Fruit fly (Drosophila melanogaster) whole organism, embryonic: ENCODE measurements around the gene Hpr1.

Experiments used
- CG10274 ChIP-seq: fragments of 200-800 bp; sonication (Bioruptor generic); optimal IDR thresholded peaks from 3 replicates; lab custom pipeline; 2017; ENCODE audit warnings: missing biosample characterization, mild to moderate bottlenecking, missing genetic modification characterization
- CG11085 ChIP-seq: fragments of 200-800 bp; sonication (Bioruptor generic); IDR thresholded peaks from 2 replicates; pipeline ENCODE4 v1.3.6; 2022; ENCODE audit warnings: missing biosample characterization, missing genetic modification characterization
- CG11723 ChIP-seq: fragments of 200-800 bp; sonication (Bioruptor generic); optimal IDR thresholded peaks from 2 replicates; lab custom pipeline; 2017; ENCODE audit warnings: missing biosample characterization, mild to moderate bottlenecking, missing genetic modification characterization
- CG14710 ChIP-seq: fragments of 200-800 bp; sonication (Bioruptor generic); optimal IDR thresholded peaks from 3 replicates; lab custom pipeline; 2019; ENCODE audit warnings: missing biosample characterization, mild to moderate bottlenecking, missing genetic modification characterization, moderate library complexity
- CG1602 ChIP-seq: fragments of 200-800 bp; sonication (Bioruptor generic); optimal IDR thresholded peaks from 3 replicates; lab custom pipeline; 2016; ENCODE audit warnings: missing biosample characterization, missing genetic modification characterization
- CG16779 ChIP-seq: fragments of 200-800 bp; sonication (Bioruptor generic); IDR thresholded peaks from 2 replicates; pipeline ENCODE4 v1.3.6; 2022; ENCODE audit warnings: missing biosample characterization, missing genetic modification characterization
- CG16863 ChIP-seq: fragments of 200-800 bp; sonication (Bioruptor generic); optimal IDR thresholded peaks from 3 replicates; lab custom pipeline; 2016; ENCODE audit warnings: missing biosample characterization, missing genetic modification characterization
- CG17328 ChIP-seq: fragments of 200-800 bp; sonication (Bioruptor generic); IDR thresholded peaks from 2 replicates; pipeline ENCODE4 v1.3.6; 2022; ENCODE audit warnings: missing biosample characterization, missing genetic modification characterization
- CG17802 ChIP-seq: fragments of 200-800 bp; sonication (Bioruptor generic); optimal IDR thresholded peaks from 2 replicates; lab custom pipeline; 2018; ENCODE audit warnings: missing biosample characterization, mild to moderate bottlenecking, missing genetic modification characterization, moderate library complexity
- CG18011 ChIP-seq: fragments of 200-800 bp; sonication (Bioruptor generic); optimal IDR thresholded peaks from 2 replicates; lab custom pipeline; 2017; ENCODE audit warnings: missing biosample characterization, missing genetic modification characterization, mild to moderate bottlenecking, moderate library complexity, missing genotype
- CG18476 ChIP-seq: fragments of 200-800 bp; sonication (Bioruptor generic); optimal IDR thresholded peaks from 2 replicates; lab custom pipeline; 2016; ENCODE audit warnings: missing biosample characterization, mild to moderate bottlenecking, missing genetic modification characterization
- CG3281 ChIP-seq: fragments of 200-800 bp; sonication (Bioruptor generic); optimal IDR thresholded peaks from 3 replicates; lab custom pipeline; 2017; ENCODE audit warnings: missing biosample characterization, mild to moderate bottlenecking, missing genetic modification characterization
- CG34224 ChIP-seq: fragments of 200-800 bp; sonication (Bioruptor generic); IDR thresholded peaks from 3 replicates; pipeline ENCODE4 v1.3.6; 2022; ENCODE audit warnings: missing biosample characterization, missing genetic modification characterization; ENCODE audit not compliant: partially characterized antibody
- CG3726 ChIP-seq: fragments of 200-800 bp; sonication (Bioruptor generic); IDR thresholded peaks from 3 replicates; pipeline ENCODE4, ENCODE4 v1.3.6; 2022; ENCODE audit warnings: missing biosample characterization, missing genetic modification characterization
- CG3838 ChIP-seq: fragments of 200-800 bp; sonication (Bioruptor generic); optimal IDR thresholded peaks from 3 replicates; lab custom pipeline; 2016; ENCODE audit warnings: missing biosample characterization, missing genetic modification characterization
- CG6791 ChIP-seq: fragments of 200-800 bp; sonication (Bioruptor generic); IDR thresholded peaks from 3 replicates; pipeline ENCODE4 v1.3.6; 2022; ENCODE audit warnings: missing biosample characterization, missing genetic modification characterization; ENCODE audit not compliant: partially characterized antibody
- CG7786 ChIP-seq: fragments of 200-800 bp; sonication (Bioruptor generic); optimal IDR thresholded peaks from 2 replicates; lab custom pipeline; 2016; ENCODE audit warnings: missing biosample characterization, missing genetic modification characterization
- CG7839 ChIP-seq: fragments of 200-800 bp; sonication (Bioruptor generic); optimal IDR thresholded peaks from 3 replicates; lab custom pipeline; 2018; ENCODE audit warnings: missing biosample characterization, mild to moderate bottlenecking, missing genetic modification characterization, moderate library complexity
- CG7928 ChIP-seq: fragments of 200-800 bp; sonication (Bioruptor generic); optimal IDR thresholded peaks from 2 replicates; lab custom pipeline; 2017; ENCODE audit warnings: missing biosample characterization, mild to moderate bottlenecking, missing genetic modification characterization
- CG7987 ChIP-seq: fragments of 200-800 bp; sonication (Bioruptor generic); optimal IDR thresholded peaks from 2 replicates; lab custom pipeline; 2018; ENCODE audit warnings: missing biosample characterization, mild to moderate bottlenecking, missing genetic modification characterization, moderate library complexity
- CG9876 ChIP-seq: fragments of 200-800 bp; sonication (Bioruptor generic); optimal IDR thresholded peaks from 2 replicates; lab custom pipeline; 2016; ENCODE audit warnings: missing biosample characterization, missing genetic modification characterization
- CG9932 ChIP-seq: fragments of 200-800 bp; sonication (Bioruptor generic); IDR thresholded peaks from 2 replicates; pipeline ENCODE4 v1.3.6; 2022; ENCODE audit warnings: missing biosample characterization, missing genetic modification characterization
- CTCF ChIP-seq: fragments of 200-800 bp; sonication (Bioruptor generic); optimal IDR thresholded peaks from 2 replicates; lab custom pipeline; 2017; ENCODE audit warnings: missing biosample characterization, mild to moderate bottlenecking, missing genetic modification characterization, moderate library complexity
- Camta ChIP-seq: fragments of 200-800 bp; sonication (Bioruptor generic); optimal IDR thresholded peaks from 2 replicates; lab custom pipeline; 2016; ENCODE audit warnings: missing biosample characterization, missing genetic modification characterization
- D19A ChIP-seq: fragments of 200-800 bp; optimal IDR thresholded peaks from 3 replicates; lab custom pipeline; 2019; ENCODE audit warnings: missing biosample characterization, mild to moderate bottlenecking, missing genetic modification characterization, moderate library complexity
- NC2β ChIP-seq: fragments of 200-800 bp; sonication (Bioruptor generic); optimal IDR thresholded peaks from 2 replicates; lab custom pipeline; 2016; ENCODE audit warnings: missing biosample characterization, missing genetic modification characterization
- NFAT ChIP-seq: fragments of 200-800 bp; sonication (Bioruptor generic); IDR thresholded peaks from 2 replicates; pipeline ENCODE4 v1.3.6; 2022; ENCODE audit warnings: missing biosample characterization, missing genetic modification characterization
- Rfx ChIP-seq: fragments of 200-800 bp; sonication (Bioruptor generic); IDR thresholded peaks from 2 replicates; pipeline ENCODE4 v1.3.6; 2022; ENCODE audit warnings: missing biosample characterization, missing genetic modification characterization
- Tbp ChIP-seq: fragments of >200 bp; optimal IDR thresholded peaks from 2 replicates; lab custom pipeline; 2018; ENCODE audit warnings: missing biosample characterization, missing genetic modification characterization
- Vsx1 ChIP-seq: fragments of 200-800 bp; sonication (Bioruptor generic); optimal IDR thresholded peaks from 2 replicates; lab custom pipeline; 2017; ENCODE audit warnings: missing biosample characterization, mild to moderate bottlenecking, missing genetic modification characterization, missing genetic modification reagents
- az2 ChIP-seq: fragments of 200-800 bp; sonication (Bioruptor generic); optimal IDR thresholded peaks from 3 replicates; lab custom pipeline; 2016; ENCODE audit warnings: missing biosample characterization, missing genetic modification characterization
- bbx ChIP-seq: fragments of 200-800 bp; sonication (Bioruptor generic); IDR thresholded peaks from 2 replicates; pipeline ENCODE4 v1.3.6; 2022; ENCODE audit warnings: missing biosample characterization, missing genetic modification characterization; ENCODE audit not compliant: partially characterized antibody
- bcd ChIP-seq: fragments of 200-800 bp; sonication (Bioruptor generic); optimal IDR thresholded peaks from 2 replicates; lab custom pipeline; 2017; ENCODE audit warnings: missing biosample characterization, mild to moderate bottlenecking, missing genetic modification characterization
- chinmo ChIP-seq: fragments of 200-800 bp; sonication (Bioruptor generic); IDR thresholded peaks from 4 replicates; pipeline ENCODE4 v1.3.6; 2022; ENCODE audit warnings: missing biosample characterization, missing genetic modification characterization; ENCODE audit not compliant: partially characterized antibody
- croc ChIP-seq: fragments of 200-800 bp; sonication (Bioruptor generic); conservative IDR thresholded peaks from 3 replicates; pipeline ENCODE4 v1.3.6; 2022; ENCODE audit warnings: missing biosample characterization, missing genetic modification characterization
- dan ChIP-seq: fragments of 200-800 bp; sonication (Bioruptor generic); IDR thresholded peaks from 2 replicates; pipeline ENCODE4 v1.3.6; 2022; ENCODE audit warnings: missing biosample characterization, missing genetic modification characterization
- disco-r ChIP-seq: fragments of 200-800 bp; sonication (Bioruptor generic); optimal IDR thresholded peaks from 2 replicates; lab custom pipeline; 2016; ENCODE audit warnings: missing biosample characterization, missing genetic modification characterization
- en ChIP-seq: fragments of 200-800 bp; sonication (Bioruptor generic); optimal IDR thresholded peaks from 2 replicates; lab custom pipeline; 2016; ENCODE audit warnings: missing biosample characterization, missing genetic modification characterization
- esg ChIP-seq: fragments of 200-800 bp; sonication (Bioruptor generic); conservative IDR thresholded peaks from 2 replicates; pipeline ENCODE4 v1.3.6; 2022; ENCODE audit warnings: missing biosample characterization, missing genetic modification characterization
- gce ChIP-seq: fragments of 200-800 bp; sonication (Bioruptor generic); IDR thresholded peaks from 3 replicates; pipeline ENCODE4 v1.3.6; 2022; ENCODE audit warnings: missing biosample characterization, missing genetic modification characterization
- jing ChIP-seq: fragments of 200-800 bp; sonication (Bioruptor generic); optimal IDR thresholded peaks from 2 replicates; lab custom pipeline; 2018; ENCODE audit warnings: missing biosample characterization, mild to moderate bottlenecking, missing genetic modification characterization
- jumu ChIP-seq: fragments of 200-800 bp; sonication (Bioruptor generic); optimal IDR thresholded peaks from 3 replicates; lab custom pipeline; 2016; ENCODE audit warnings: missing biosample characterization, missing genetic modification characterization
- mld ChIP-seq: fragments of 200-800 bp; sonication (Bioruptor generic); IDR thresholded peaks from 3 replicates; pipeline ENCODE4 v1.3.6; 2022; ENCODE audit warnings: missing biosample characterization, missing genetic modification characterization; ENCODE audit not compliant: partially characterized antibody
- onecut ChIP-seq: fragments of 200-800 bp; sonication (Bioruptor generic); IDR thresholded peaks from 2 replicates; pipeline ENCODE4 v1.3.6; 2022; ENCODE audit warnings: missing biosample characterization, missing genetic modification characterization
- slou ChIP-seq: fragments of 200-800 bp; sonication (Bioruptor generic); optimal IDR thresholded peaks from 3 replicates; lab custom pipeline; 2016; ENCODE audit warnings: missing biosample characterization, missing genetic modification characterization
- ssp ChIP-seq: fragments of 200-800 bp; sonication (Bioruptor generic); IDR thresholded peaks from 2 replicates; pipeline ENCODE4 v1.3.6; 2022; ENCODE audit warnings: missing biosample characterization, missing genetic modification characterization
- tin ChIP-seq: fragments of 200-800 bp; sonication (Bioruptor generic); optimal IDR thresholded peaks from 3 replicates; lab custom pipeline; 2016; ENCODE audit warnings: missing biosample characterization, missing genetic modification characterization
- tio ChIP-seq: fragments of 200-800 bp; sonication (Bioruptor generic); optimal IDR thresholded peaks from 2 replicates; lab custom pipeline; 2017; ENCODE audit warnings: missing biosample characterization, missing genetic modification characterization, inconsistent platforms

The Hpr1 gene

dm6 chr3R:5789025-5789953 lies 32.0 kb downstream of the Hpr1 start, which contains the start of the genes Hat1 and Rpn5 (continued):
- TF ChIP-seq CG7928 (GFP tag; lab: Kevin White, UChicago) (peak; percentile 45), Camta (peak; percentile 90), CG6791 (GFP tag; lab: Robert Waterston, UW) (peak; percentile 64; the same call in 1 of the 3 replicates), tio (peak; percentile 91), NC2β (GFP tag; lab: Kevin White, UChicago) (peak; percentile 79), CG7786 (GFP tag; lab: Kevin White, UChicago) (peak; percentile 93), CG3838 (GFP tag; lab: Kevin White, UChicago) (peak; percentile 59), CG14710 (tag; lab: Kevin White, UChicago) (peak; percentile 89), CG9876 (peak; percentile 73), slou (GFP tag; lab: Kevin White, UChicago) (peak; percentile 69), CG3281 (peak; percentile 80), CG16863 (peak; percentile 92), Tbp (no peak), en (peak; percentile 69), CG3726 (GFP tag; lab: Robert Waterston, UW) (no peak), CG17802 (peak; percentile 33), CG9932 (GFP tag; lab: Robert Waterston, UW) (peak; percentile 88), CG1602 (peak; percentile 90), NFAT (peak; percentile 59; the same call in 1 of the 2 replicates), D19A (peak; percentile 46), jing (GFP tag; lab: Kevin White, UChicago) (peak; percentile 65), croc (peak; percentile 21; the same call in 1 of the 3 replicates), ssp (peak; percentile 68), jumu (GFP tag; lab: Kevin White, UChicago) (peak; percentile 87), chinmo (GFP tag; lab: Robert Waterston, UW) (no peak), CG11085 (GFP tag; lab: Robert Waterston, UW) (peak; percentile 46; the same call in 1 of the 2 replicates), CG7839 (tag; lab: Kevin White, UChicago) (peak; percentile 69), CG10274 (GFP tag; lab: Kevin White, UChicago) (peak; percentile 57), gce (GFP tag; lab: Robert Waterston, UW) (peak; percentile 49; the same call in 1 of the 3 replicates), onecut (GFP tag; lab: Robert Waterston, UW) (peak; percentile 12; the same call in 1 of the 2 replicates), CG34224 (peak; percentile 76), disco-r (GFP tag; lab: Kevin White, UChicago) (peak; percentile 92), dan (0 out of 2 replicates have a peak, but pooled peaks have one; percentile 38), CG18011 (GFP tag; lab: Kevin White, UChicago) (peak; percentile 69), esg (GFP tag; lab: Robert Waterston, UW) (peak; percentile 61), Rfx (peak; percentile 83), az2 (peak; percentile 84), CG7987 (GFP tag; lab: Kevin White, UChicago) (peak; percentile 8), bbx (GFP tag; lab: Robert Waterston, UW) (peak; percentile 65), CG16779 (GFP tag; lab: Robert Waterston, UW) (peak; percentile 46; the same call in 1 of the 2 replicates), bcd (GFP tag; lab: Kevin White, UChicago) (peak; percentile 82), CTCF (GFP tag; lab: Kevin White, UChicago) (peak; percentile 2), Vsx1 (GFP tag; lab: Kevin White, UChicago) (peak; percentile 49), CG17328 (GFP tag; lab: Robert Waterston, UW) (peak; percentile 41; the same call in 1 of the 2 replicates), tin (GFP tag; lab: Kevin White, UChicago) (peak; percentile 88), CG11723 (GFP tag; lab: Kevin White, UChicago) (peak; percentile 57), mld (peak; percentile 48; the same call in 1 of the 3 replicates), CG18476 (GFP tag; lab: Kevin White, UChicago) (peak; percentile 84)
